Worm (Caenorhabditis elegans): Measurements from ENCODE around the gene spig-7.
A peak's percentile ranks its signal among the peaks of the same experiment; 100 is the strongest.

spig-7 gene

DNA sequence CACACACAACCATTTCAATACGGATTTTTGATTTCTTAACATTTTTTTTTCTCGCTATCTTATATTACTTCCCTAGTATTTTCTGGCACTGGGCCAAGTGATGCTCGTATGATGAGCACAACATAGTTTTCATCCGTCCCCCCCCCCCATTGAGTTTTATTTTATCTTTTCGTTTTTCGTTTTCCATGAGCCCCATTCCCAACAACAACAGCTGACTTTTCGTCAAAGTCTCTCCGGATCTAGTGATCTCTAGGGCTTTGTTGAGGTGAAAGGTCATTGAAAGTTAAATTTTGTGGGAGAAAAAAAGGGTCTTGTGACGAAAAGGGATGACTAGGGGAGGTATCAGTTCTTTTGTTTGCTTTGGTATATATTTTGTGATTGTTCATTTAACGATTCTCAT is 13.7 kb upstream of the spig-7 start:
- TF ChIP-seq nhr-179 (tag; optimal IDR thresholded peaks at IDR 0.05) (no peak), ztf-6 (GFP tag; IDR thresholded peaks at IDR 0.05) (no peak), B0336.3 (GFP tag; IDR thresholded peaks at IDR 0.05) (no peak), K12H6.12 (tag; optimal IDR thresholded peaks at IDR 0.05) (peak; percentile 37)

DNA sequence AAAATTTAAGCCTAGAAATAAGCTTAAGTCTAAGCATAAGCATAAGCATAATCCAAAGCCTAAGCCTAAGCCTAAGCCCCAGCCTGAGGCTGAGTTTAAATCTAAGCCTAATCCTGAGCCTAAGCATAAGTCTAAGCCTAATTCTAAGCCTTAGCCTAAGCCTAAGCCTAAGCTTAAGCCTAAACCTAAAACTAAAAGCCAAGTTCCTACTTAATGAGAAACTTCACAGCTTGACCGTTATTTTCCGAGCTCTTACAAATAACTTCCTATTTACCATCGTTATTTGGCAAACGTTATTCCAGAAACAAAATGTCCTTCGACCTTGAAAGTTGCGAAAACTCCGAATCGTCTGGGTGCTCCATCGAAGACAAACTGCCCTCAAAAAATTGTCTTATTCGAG is 12.8 kb upstream of the spig-7 start, which contains the start of gene C38C3.4:
Gene C38C3.4 (plus strand): TSS at position 301 of the 400 bp plus-strand sequence.
- TF ChIP-seq cebp-2 (GFP tag; IDR thresholded peaks at IDR 0.05) (no peak), sptf-2 (GFP tag; optimal IDR thresholded peaks at IDR 0.05) (no peak), ceh-27 (GFP tag; optimal IDR thresholded peaks at IDR 0.05) (no peak)

DNA sequence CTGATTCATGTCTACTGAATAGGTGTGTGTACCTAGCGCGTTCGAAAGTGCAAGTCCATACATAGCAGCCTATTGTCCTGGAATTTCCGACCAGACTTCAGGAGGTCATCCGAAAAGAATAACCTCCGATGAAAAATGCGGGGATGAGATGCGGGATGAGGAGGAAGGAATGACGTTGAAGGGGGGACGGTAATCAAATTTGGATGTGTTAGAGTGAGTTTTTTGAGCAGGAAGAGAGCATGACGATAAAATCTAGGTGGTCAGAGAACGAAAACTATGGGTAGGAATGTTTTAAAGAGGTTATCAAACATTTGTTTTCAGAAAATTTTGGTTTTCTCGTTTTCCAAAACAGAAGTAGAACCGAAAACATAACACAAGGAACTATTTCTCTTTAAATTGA is 8.5 kb upstream of the spig-7 start:
- TF ChIP-seq nfya-1 (tag; optimal IDR thresholded peaks at IDR 0.05; ENCODE audit: borderline replicate concordance, insufficient read depth): no peak
- TF ChIP-seq efl-1 (GFP tag; optimal IDR thresholded peaks at IDR 0.05): no peak
- no peak for TF ChIP-seq ztf-18 (tag; optimal IDR thresholded peaks at IDR 0.05)
- no peak for TF ChIP-seq F57A8.1 (GFP tag; optimal IDR thresholded peaks at IDR 0.05)
- no peak for TF ChIP-seq hsf-1 (GFP tag; IDR thresholded peaks at IDR 0.05)
- TF ChIP-seq zfh-2 (GFP tag; conservative IDR thresholded peaks at IDR 0.05): no peak

DNA sequence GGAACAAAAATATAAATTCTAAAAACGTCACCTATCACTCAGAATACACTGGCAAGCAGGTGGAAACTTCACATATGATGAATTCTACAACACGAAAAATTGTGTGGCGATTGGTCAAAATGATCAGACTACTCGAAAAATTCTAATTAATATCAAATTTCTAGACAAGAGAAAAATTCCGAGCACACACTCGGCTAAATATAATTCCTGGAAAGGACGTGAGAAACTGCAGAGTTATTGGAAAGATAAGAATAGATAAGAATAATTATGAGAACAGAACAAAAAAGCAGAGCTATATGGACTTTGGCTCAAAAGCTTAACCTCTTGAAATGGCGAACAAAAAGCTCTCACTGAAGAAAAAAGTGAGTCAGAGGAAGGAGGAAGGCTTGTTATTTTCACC is 7.3 kb upstream of the spig-7 start:
- no peak for TF ChIP-seq F49E8.2 (tag; optimal IDR thresholded peaks at IDR 0.05; ENCODE audit: insufficient read depth)
- no peak for TF ChIP-seq snpc-1.1 (tag; optimal IDR thresholded peaks at IDR 0.05; ENCODE audit: insufficient read depth)
- no peak for TF ChIP-seq hmg-20 (GFP tag; IDR thresholded peaks at IDR 0.05)
- no peak for TF ChIP-seq B0019.2 (GFP tag; conservative IDR thresholded peaks at IDR 0.05)
- no peak for TF ChIP-seq C17E4.6 (GFP tag; IDR thresholded peaks at IDR 0.05)
- TF ChIP-seq pbrm-1 (GFP tag; IDR thresholded peaks at IDR 0.05): no peak
- no peak for TF ChIP-seq B0336.3 (GFP tag; IDR thresholded peaks at IDR 0.05)
- TF ChIP-seq rec-8 (tag; optimal IDR thresholded peaks at IDR 0.05): no peak
- TF ChIP-seq unc-62 (GFP tag; optimal IDR thresholded peaks at IDR 0.05): no peak
- no peak for TF ChIP-seq nhr-179 (tag; optimal IDR thresholded peaks at IDR 0.05)
- TF ChIP-seq F22D6.2 (tag; optimal IDR thresholded peaks at IDR 0.05): no peak

DNA sequence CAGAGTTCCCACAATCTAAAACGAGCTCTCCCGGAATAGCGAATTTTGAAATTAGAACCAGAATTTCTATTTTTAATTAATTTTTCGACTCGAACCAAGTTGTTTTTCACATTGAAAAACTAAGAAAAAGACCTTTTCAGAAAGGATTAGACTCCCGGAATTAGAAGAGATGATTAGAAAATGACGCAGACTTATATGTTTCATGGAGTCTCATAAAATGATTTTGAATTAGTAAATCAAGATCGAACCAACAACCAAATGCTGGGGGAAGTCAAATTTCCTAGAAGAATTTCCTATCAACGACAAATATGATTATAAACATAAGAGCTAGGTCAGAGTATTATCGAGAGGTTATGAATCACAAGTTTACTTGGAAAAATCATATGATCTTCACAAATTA is 5.9 kb upstream of the spig-7 start:
- TF ChIP-seq F37B4.10 (GFP tag; IDR thresholded peaks at IDR 0.05) (no peak), nhr-120 (GFP tag; IDR thresholded peaks at IDR 0.05) (no peak), ceh-58 (GFP tag; IDR thresholded peaks at IDR 0.05) (no peak), snpc-4 (GFP tag; optimal IDR thresholded peaks at IDR 0.05) (no peak), snpc-4 (tag; optimal IDR thresholded peaks at IDR 0.05) (no peak), D2030.7 (GFP tag; IDR thresholded peaks at IDR 0.05) (no peak), hmg-1.2 (GFP tag; IDR thresholded peaks at IDR 0.05) (no peak), snpc-1.3 (tag; optimal IDR thresholded peaks at IDR 0.05; ENCODE audit: insufficient read depth) (no peak), ccch-3 (GFP tag; optimal IDR thresholded peaks at IDR 0.05) (no peak), ceh-40 (GFP tag; IDR thresholded peaks at IDR 0.05) (no peak)

Data from whole organism, young adult.